Fruit fly (Drosophila melanogaster) whole organism, embryonic: ENCODE results near the gene Sec23.

ENCODE experiments used
- Atf6 ChIP-seq: fragments of 200-800 bp; sonication (Bioruptor generic); IDR thresholded peaks from 2 replicates; pipeline ENCODE4 v1.3.6; 2022; ENCODE audit warnings: missing biosample characterization, missing genetic modification characterization
- B-H1 ChIP-seq: fragments of 200-800 bp; sonication (Bioruptor generic); IDR thresholded peaks from 3 replicates; pipeline ENCODE4 v1.3.6; 2022; ENCODE audit warnings: missing biosample characterization, missing genetic modification characterization
- BtbVII ChIP-seq: fragments of 200-800 bp; sonication (Bioruptor generic); optimal IDR thresholded peaks from 3 replicates; lab custom pipeline; 2017; ENCODE audit warnings: missing biosample characterization, mild to moderate bottlenecking, missing genetic modification characterization
- CG1024 ChIP-seq: fragments of 200-800 bp; sonication (Bioruptor generic); IDR thresholded peaks from 2 replicates; pipeline ENCODE4 v1.3.6; 2022; ENCODE audit warnings: missing biosample characterization, missing genetic modification characterization
- CG10321 ChIP-seq: fragments of 200-800 bp; sonication (Bioruptor generic); IDR thresholded peaks from 2 replicates; pipeline ENCODE4 v1.3.6; 2022; ENCODE audit warnings: missing biosample characterization, missing genetic modification characterization
- CG12104 ChIP-seq: fragments of 200-800 bp; sonication (Bioruptor generic); optimal IDR thresholded peaks from 3 replicates; lab custom pipeline; 2016; ENCODE audit warnings: missing biosample characterization, missing genetic modification characterization
- CG13894 ChIP-seq: fragments of 200-800 bp; sonication (Bioruptor generic); optimal IDR thresholded peaks from 3 replicates; lab custom pipeline; 2018; ENCODE audit warnings: missing biosample characterization, mild to moderate bottlenecking, missing genetic modification characterization, moderate library complexity
- CG15514 ChIP-seq: fragments of 200-800 bp; sonication (Bioruptor generic); optimal IDR thresholded peaks from 3 replicates; lab custom pipeline; 2017; ENCODE audit warnings: missing biosample characterization, missing genetic modification characterization, mild to moderate bottlenecking, moderate library complexity, missing genetic modification reagents
- CG1602 ChIP-seq: fragments of 200-800 bp; sonication (Bioruptor generic); optimal IDR thresholded peaks from 3 replicates; lab custom pipeline; 2016; ENCODE audit warnings: missing biosample characterization, missing genetic modification characterization
- CG17385 ChIP-seq: fragments of 200-800 bp; sonication (Bioruptor generic); optimal IDR thresholded peaks from 3 replicates; lab custom pipeline; 2018; ENCODE audit warnings: missing biosample characterization, mild to moderate bottlenecking, missing genetic modification characterization
- CG17912 ChIP-seq: fragments of 200-800 bp; sonication (Bioruptor generic); optimal IDR thresholded peaks from 2 replicates; lab custom pipeline; 2018; ENCODE audit warnings: missing biosample characterization, mild to moderate bottlenecking, missing genetic modification characterization
- CG18011 ChIP-seq: fragments of 200-800 bp; sonication (Bioruptor generic); optimal IDR thresholded peaks from 2 replicates; lab custom pipeline; 2017; ENCODE audit warnings: missing biosample characterization, missing genetic modification characterization, mild to moderate bottlenecking, moderate library complexity, missing genotype
- CG2116 ChIP-seq: fragments of 200-800 bp; sonication (Bioruptor generic); optimal IDR thresholded peaks from 3 replicates; lab custom pipeline; 2018; ENCODE audit warnings: missing biosample characterization, mild to moderate bottlenecking, missing genetic modification characterization
- CG33557 ChIP-seq: fragments of 200-800 bp; sonication (Bioruptor generic); optimal IDR thresholded peaks from 2 replicates; lab custom pipeline; 2019; ENCODE audit warnings: missing biosample characterization, mild to moderate bottlenecking, missing genetic modification characterization, moderate library complexity
- CG34224 ChIP-seq: fragments of 200-800 bp; sonication (Bioruptor generic); IDR thresholded peaks from 3 replicates; pipeline ENCODE4 v1.3.6; 2022; ENCODE audit warnings: missing biosample characterization, missing genetic modification characterization; ENCODE audit not compliant: partially characterized antibody
- CG34376 ChIP-seq: fragments of 200-800 bp; sonication (Bioruptor generic); optimal IDR thresholded peaks from 2 replicates; lab custom pipeline; 2018; ENCODE audit warnings: missing biosample characterization, mild to moderate bottlenecking, missing genetic modification characterization
- CG6254 ChIP-seq: fragments of 200-800 bp; sonication (Bioruptor generic); optimal IDR thresholded peaks from 3 replicates; lab custom pipeline; 2017; ENCODE audit warnings: mild to moderate bottlenecking, missing biosample characterization, missing genetic modification reagents, missing genetic modification characterization
- CG6689 ChIP-seq: fragments of 200-800 bp; sonication (Bioruptor generic); IDR thresholded peaks from 2 replicates; pipeline ENCODE4 v1.3.6; 2022; ENCODE audit warnings: missing biosample characterization, missing genetic modification characterization
- CG8924 ChIP-seq: fragments of 200-800 bp; optimal IDR thresholded peaks from 3 replicates; lab custom pipeline; 2019; ENCODE audit warnings: missing biosample characterization, mild to moderate bottlenecking, missing genetic modification characterization, moderate library complexity
- CG9876 ChIP-seq: fragments of 200-800 bp; sonication (Bioruptor generic); optimal IDR thresholded peaks from 2 replicates; lab custom pipeline; 2016; ENCODE audit warnings: missing biosample characterization, missing genetic modification characterization
- CHES-1-like ChIP-seq: fragments of 200-800 bp; sonication (Bioruptor generic); optimal IDR thresholded peaks from 2 replicates; lab custom pipeline; 2016; ENCODE audit warnings: missing biosample characterization, missing genetic modification characterization
- Eip74EF ChIP-seq, 2 experiments: fragments of 200-800 bp in 1 of 2; fragments of >200 bp in 1 of 2; sonication (Bioruptor generic) in 1 of 2; optimal IDR thresholded peaks; 2 replicates each; lab custom pipeline; 2017 to 2019; ENCODE audit warnings: missing biosample characterization in 2 of 2, missing genetic modification characterization in 2 of 2, mild to moderate bottlenecking in 1 of 2, moderate library complexity in 1 of 2
- Fer1 ChIP-seq: fragments of 200-800 bp; sonication (Bioruptor generic); optimal IDR thresholded peaks from 2 replicates; lab custom pipeline; 2017; ENCODE audit warnings: missing biosample characterization, mild to moderate bottlenecking, missing genetic modification characterization
- Fer3 ChIP-seq: fragments of 200-800 bp; sonication (Bioruptor generic); optimal IDR thresholded peaks from 2 replicates; lab custom pipeline; 2018; ENCODE audit warnings: missing biosample characterization, mild to moderate bottlenecking, missing genetic modification characterization, moderate library complexity
- Gug ChIP-seq: fragments of 200-800 bp; sonication (Bioruptor generic); IDR thresholded peaks from 4 replicates; pipeline ENCODE4 v1.3.6; 2022; ENCODE audit warnings: missing biosample characterization, missing genetic modification characterization
- Med ChIP-seq: fragments of 200-800 bp; sonication (Bioruptor generic); peaks from one replicate; lab custom pipeline; 2016; ENCODE audit warnings: missing biosample characterization, missing genetic modification characterization, mild to moderate bottlenecking, inconsistent platforms, moderate library complexity
- Nf-YB ChIP-seq: fragments of 200-800 bp; sonication (Bioruptor generic); optimal IDR thresholded peaks from 3 replicates; lab custom pipeline; 2019; ENCODE audit warnings: missing biosample characterization, mild to moderate bottlenecking, missing genetic modification characterization, moderate library complexity
- Opbp ChIP-seq: fragments of 200-800 bp; sonication (Bioruptor generic); IDR thresholded peaks from 3 replicates; pipeline ENCODE4 v1.3.6; 2022; ENCODE audit warnings: missing biosample characterization, missing genetic modification characterization; ENCODE audit not compliant: partially characterized antibody
- Ptx1 ChIP-seq: fragments of 200-800 bp; sonication (Bioruptor generic); IDR thresholded peaks from 2 replicates; pipeline ENCODE4 v1.3.6; 2022; ENCODE audit warnings: missing biosample characterization, missing genetic modification characterization
- Stat92E ChIP-seq, 3 experiments: fragments of >200 bp in 2 of 3; fragments of 200-800 bp in 1 of 3; sonication (Bioruptor generic) in 1 of 3; optimal IDR thresholded peaks; 2 replicates each; lab custom pipeline; 2017 to 2019; ENCODE audit warnings: missing biosample characterization in 3 of 3, missing genetic modification characterization in 3 of 3, mild to moderate bottlenecking in 1 of 3, moderate library complexity in 1 of 3
- Trl ChIP-seq, 3 experiments: fragments of >200 bp in 2 of 3; fragments of 200-800 bp in 1 of 3; sonication (Bioruptor generic) in 1 of 3; optimal IDR thresholded peaks; 2 replicates in 1 of 3; 3 replicates in 2 of 3; lab custom pipeline; 2016 to 2017; ENCODE audit warnings: missing biosample characterization in 1 of 3, missing genetic modification characterization in 1 of 3
- Vsx1 ChIP-seq: fragments of 200-800 bp; sonication (Bioruptor generic); optimal IDR thresholded peaks from 2 replicates; lab custom pipeline; 2017; ENCODE audit warnings: missing biosample characterization, mild to moderate bottlenecking, missing genetic modification characterization, missing genetic modification reagents
- bbx ChIP-seq: fragments of 200-800 bp; sonication (Bioruptor generic); IDR thresholded peaks from 2 replicates; pipeline ENCODE4 v1.3.6; 2022; ENCODE audit warnings: missing biosample characterization, missing genetic modification characterization; ENCODE audit not compliant: partially characterized antibody
- bcd ChIP-seq: fragments of 200-800 bp; sonication (Bioruptor generic); optimal IDR thresholded peaks from 2 replicates; lab custom pipeline; 2017; ENCODE audit warnings: missing biosample characterization, mild to moderate bottlenecking, missing genetic modification characterization
- bigmax ChIP-seq: fragments of 200-800 bp; sonication (Bioruptor generic); optimal IDR thresholded peaks from 2 replicates; lab custom pipeline; 2018; ENCODE audit warnings: missing biosample characterization, mild to moderate bottlenecking, missing genetic modification characterization
- cg ChIP-seq: fragments of 200-800 bp; sonication (Bioruptor generic); optimal IDR thresholded peaks from 3 replicates; lab custom pipeline; 2019; ENCODE audit warnings: missing biosample characterization, mild to moderate bottlenecking, missing genetic modification characterization, moderate library complexity
- chm ChIP-seq: fragments of 200-800 bp; sonication (Bioruptor generic); IDR thresholded peaks from 2 replicates; pipeline ENCODE4 v1.3.6; 2022; ENCODE audit warnings: missing biosample characterization, missing genetic modification characterization
- ems ChIP-seq: fragments of 200-800 bp; sonication (Bioruptor generic); optimal IDR thresholded peaks from 3 replicates; lab custom pipeline; 2016; ENCODE audit warnings: missing biosample characterization, missing genetic modification characterization
- kah ChIP-seq: fragments of 200-800 bp; sonication (Bioruptor generic); optimal IDR thresholded peaks from 2 replicates; lab custom pipeline; 2018; ENCODE audit warnings: missing biosample characterization, mild to moderate bottlenecking, missing genetic modification characterization
- nerfin-1 ChIP-seq: fragments of 200-800 bp; sonication (Bioruptor generic); optimal IDR thresholded peaks from 3 replicates; lab custom pipeline; 2019; ENCODE audit warnings: missing biosample characterization, mild to moderate bottlenecking, missing genetic modification characterization, moderate library complexity
- phol ChIP-seq: fragments of 200-800 bp; sonication (Bioruptor generic); optimal IDR thresholded peaks from 3 replicates; lab custom pipeline; 2018; ENCODE audit warnings: missing biosample characterization, mild to moderate bottlenecking, missing genetic modification characterization, moderate library complexity
- row ChIP-seq: fragments of 200-800 bp; sonication (Bioruptor generic); IDR thresholded peaks from 3 replicates; pipeline ENCODE4 v1.3.6; 2022; ENCODE audit warnings: missing biosample characterization, missing genetic modification characterization
- sd ChIP-seq: fragments of 200-800 bp; sonication (Bioruptor generic); optimal IDR thresholded peaks from 3 replicates; lab custom pipeline; 2018; ENCODE audit warnings: missing biosample characterization, mild to moderate bottlenecking, missing genetic modification characterization, moderate library complexity
- sens ChIP-seq: fragments of 200-800 bp; sonication (Bioruptor generic); peaks from one replicate; lab custom pipeline; 2016; ENCODE audit warnings: missing biosample characterization, missing genetic modification characterization
- shn ChIP-seq: fragments of 200-800 bp; sonication (Bioruptor generic); optimal IDR thresholded peaks from 3 replicates; lab custom pipeline; 2016; ENCODE audit warnings: missing biosample characterization, missing genetic modification characterization
- sqz ChIP-seq: fragments of 200-800 bp; sonication (Bioruptor generic); optimal IDR thresholded peaks from 3 replicates; lab custom pipeline; 2018; ENCODE audit warnings: missing biosample characterization, mild to moderate bottlenecking, missing genetic modification characterization
- zf30C ChIP-seq: fragments of 200-800 bp; sonication (Bioruptor generic); optimal IDR thresholded peaks from 3 replicates; lab custom pipeline; 2018; ENCODE audit warnings: missing biosample characterization, mild to moderate bottlenecking, missing genetic modification characterization
- zfh2 ChIP-seq: fragments of 200-800 bp; sonication (Bioruptor generic); optimal IDR thresholded peaks from 2 replicates; lab custom pipeline; 2016; ENCODE audit warnings: missing biosample characterization, missing genetic modification characterization

Gene Sec23

DNA sequence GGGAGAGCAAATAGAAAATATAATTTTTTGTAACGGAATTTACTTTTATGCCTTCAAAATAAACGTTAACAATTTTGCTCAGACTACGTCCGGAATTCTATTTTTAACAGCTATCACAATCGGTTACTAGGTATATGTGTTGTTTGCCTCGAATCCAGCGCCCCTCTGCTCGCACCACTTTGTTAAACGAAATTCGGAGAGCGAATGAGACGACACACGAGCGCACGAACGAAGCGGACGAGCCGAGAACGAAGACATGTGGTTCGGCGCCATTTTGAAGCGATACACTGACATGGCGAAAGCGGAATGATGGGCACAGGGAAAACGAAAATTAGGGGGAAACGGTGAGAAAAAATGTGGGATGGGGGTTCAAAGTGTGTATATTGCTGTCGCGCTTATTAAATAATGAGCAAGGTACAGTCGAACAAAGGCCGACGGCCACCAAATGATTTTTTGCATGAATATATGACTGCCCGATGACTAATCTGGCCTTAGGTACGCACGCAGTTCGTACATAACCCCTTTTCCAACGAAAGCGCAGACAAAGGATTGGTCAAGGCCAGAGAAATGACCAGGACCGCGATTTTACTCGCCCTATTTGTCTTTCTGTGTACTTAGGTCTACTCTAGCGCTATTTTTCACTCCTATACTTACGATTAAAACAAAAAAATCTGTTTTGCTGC is 48.4 kb upstream of the Sec23 start (continued):
- peak; percentile 46 for TF ChIP-seq kah (GFP tag; lab: Kevin White, UChicago)
- peak; percentile 15 for TF ChIP-seq BtbVII (GFP tag; lab: Kevin White, UChicago)
- peak; percentile 84 for TF ChIP-seq Med (GFP tag; lab: Kevin White, UChicago)
- peak; percentile 25 for TF ChIP-seq sqz
- peak; percentile 55 for TF ChIP-seq CG8924 (tag; lab: Kevin White, UChicago)
- peak; percentile 95 for TF ChIP-seq sd (tag; lab: Kevin White, UChicago)
- no peak for TF ChIP-seq bbx (GFP tag; lab: Robert Waterston, UW)
- TF ChIP-seq B-H1: no peak
- peak; percentile 47 for TF ChIP-seq cg (GFP tag; lab: Kevin White, UChicago)
- TF ChIP-seq CG12104 (GFP tag; lab: Kevin White, UChicago): no peak
- no peak for TF ChIP-seq CG34224 (GFP tag; lab: Robert Waterston, UW)
- TF ChIP-seq CG10321 (GFP tag; lab: Robert Waterston, UW): no peak
- TF ChIP-seq Ptx1 (GFP tag; lab: Robert Waterston, UW): no peak
- no peak for TF ChIP-seq CG1602 (GFP tag; lab: Kevin White, UChicago)
- TF ChIP-seq Fer3 (tag; lab: Kevin White, UChicago): peak; percentile 18
- TF ChIP-seq Gug (GFP tag; lab: Robert Waterston, UW): no peak
- TF ChIP-seq CG34376 (GFP tag; lab: Kevin White, UChicago): peak; percentile 84
- TF ChIP-seq CG6689 (GFP tag; lab: Robert Waterston, UW): no peak
- peak; percentile 77 for TF ChIP-seq CG13894 (tag; lab: Kevin White, UChicago)
- no peak for TF ChIP-seq zf30C (GFP tag; lab: Kevin White, UChicago)
- TF ChIP-seq sens (GFP tag; lab: Kevin White, UChicago): peak; percentile 71
- peak; percentile 1 for TF ChIP-seq CHES-1-like (GFP tag; lab: Kevin White, UChicago)
- TF ChIP-seq Eip74EF (GFP tag; optimal IDR thresholded peaks at IDR 0.05; lab: Kevin White, UChicago): peak in 1 of 2 experiments; percentile 33
- peak; percentile 94 for TF ChIP-seq bigmax
- peak; percentile 85 for TF ChIP-seq CG17912
- TF ChIP-seq CG9876 (GFP tag; lab: Kevin White, UChicago): no peak
- peak in 1 of 3 experiments; percentile 17 for TF ChIP-seq Stat92E (GFP tag; optimal IDR thresholded peaks at IDR 0.05; lab: Kevin White, UChicago)
- no peak for TF ChIP-seq CG18011 (GFP tag; lab: Kevin White, UChicago)
- no peak for TF ChIP-seq chm (GFP tag; lab: Robert Waterston, UW)
- no peak for TF ChIP-seq CG17385 (GFP tag; lab: Kevin White, UChicago)
- no peak for TF ChIP-seq zfh2
- TF ChIP-seq Vsx1 (GFP tag; lab: Kevin White, UChicago): no peak
- no peak for TF ChIP-seq ems (GFP tag; lab: Kevin White, UChicago)
- peak; percentile 37 for TF ChIP-seq CG6254 (GFP tag; lab: Kevin White, UChicago)
- TF ChIP-seq nerfin-1: peak; percentile 78
- TF ChIP-seq Nf-YB (GFP tag; lab: Kevin White, UChicago): peak; percentile 1
- no peak for TF ChIP-seq bcd
- TF ChIP-seq Opbp (GFP tag; lab: Robert Waterston, UW): no peak
- no peak for TF ChIP-seq CG1024 (GFP tag; lab: Robert Waterston, UW)
- TF ChIP-seq CG33557 (GFP tag; lab: Kevin White, UChicago): peak; percentile 18
- no peak for TF ChIP-seq row
- TF ChIP-seq CG2116 (GFP tag; lab: Kevin White, UChicago): no peak
- TF ChIP-seq Fer1 (GFP tag; lab: Kevin White, UChicago): peak; percentile 42
- TF ChIP-seq CG15514: peak; percentile 39
- TF ChIP-seq shn (GFP tag; lab: Kevin White, UChicago): no peak
- TF ChIP-seq Atf6 (GFP tag; lab: Robert Waterston, UW): no peak
- peak; percentile 99 for TF ChIP-seq phol
- peak in 1 of 2 experiments; percentile 85 for TF ChIP-seq Trl (optimal IDR thresholded peaks at IDR 0.05; lab: Kevin White, UChicago)
- peak; percentile 6 for TF ChIP-seq Trl (GFP tag; optimal IDR thresholded peaks at IDR 0.05; lab: Kevin White, UChicago)
